Worm (Caenorhabditis elegans) whole organism, L3 larva: ENCODE measurements around the gene ztf-13.

Experiments
- R02D3.7 ChIP-seq: fragments of 150-350 bp; optimal IDR thresholded peaks from 2 replicates; lab custom pipeline; 2014; ENCODE audit warnings: missing biosample characterization, missing genetic modification characterization
- ZK546.5 ChIP-seq: sonication (generic microtip); optimal IDR thresholded peaks from 2 replicates; lab custom pipeline; 2017; ENCODE audit warnings: missing biosample characterization, missing genetic modification characterization
- aly-2 ChIP-seq: fragments of 150-350 bp; optimal IDR thresholded peaks from 2 replicates; lab custom pipeline; 2014; ENCODE audit warnings: missing biosample characterization, missing genetic modification characterization
- ama-1 ChIP-seq: fragments of 150-350 bp; optimal IDR thresholded peaks from 2 replicates; lab custom pipeline; 2018
- ceh-16 ChIP-seq: sonication (generic microtip); optimal IDR thresholded peaks from 2 replicates; lab custom pipeline; 2017; ENCODE audit warnings: missing biosample characterization, missing genetic modification characterization
- ceh-28 ChIP-seq: fragments of 150-350 bp; optimal IDR thresholded peaks from 2 replicates; lab custom pipeline; 2014; ENCODE audit warnings: missing biosample characterization, missing genetic modification reagents, missing genetic modification characterization
- ceh-82 ChIP-seq: fragments of 150-350 bp; optimal IDR thresholded peaks from 2 replicates; lab custom pipeline; 2014; ENCODE audit warnings: missing biosample characterization, missing genetic modification characterization
- ceh-9 ChIP-seq: sonication (generic microtip); optimal IDR thresholded peaks from 2 replicates; lab custom pipeline; 2018; ENCODE audit warnings: missing biosample characterization, missing genetic modification characterization
- daf-12 ChIP-seq: fragments of 150-350 bp; optimal IDR thresholded peaks from 2 replicates; lab custom pipeline; 2014; ENCODE audit warnings: missing biosample characterization, missing genetic modification reagents, missing genetic modification characterization
- egl-27 ChIP-seq: sonication (generic microtip); optimal IDR thresholded peaks from 4 replicates; lab custom pipeline; 2017; ENCODE audit warnings: missing biosample characterization, missing genetic modification reagents, missing genetic modification characterization
- egl-5 ChIP-seq: fragments of 150-350 bp; optimal IDR thresholded peaks from 2 replicates; lab custom pipeline; 2017; ENCODE audit warnings: missing biosample characterization, missing genetic modification reagents, missing genetic modification characterization, inconsistent platforms
- elt-1 ChIP-seq: fragments of 150-350 bp; optimal IDR thresholded peaks from 2 replicates; lab custom pipeline; 2014; ENCODE audit warnings: missing biosample characterization, missing genetic modification characterization
- elt-2 ChIP-seq: sonication (generic microtip); optimal IDR thresholded peaks from 2 replicates; lab custom pipeline; 2016; ENCODE audit warnings: missing genetic modification reagents, mild to moderate bottlenecking, missing genetic modification characterization, missing compliant biosample characterization
- eor-1 ChIP-seq, 2 experiments: fragments of 150-350 bp; optimal IDR thresholded peaks; 2 replicates each; lab custom pipeline; 2014 to 2018; ENCODE audit warnings: missing biosample characterization in 2 of 2, missing genetic modification characterization in 2 of 2
- fkh-10 ChIP-seq: sonication (generic microtip); optimal IDR thresholded peaks from 2 replicates; lab custom pipeline; 2017; ENCODE audit warnings: missing biosample characterization, missing genetic modification reagents, missing genetic modification characterization
- fkh-2 ChIP-seq: fragments of 150-350 bp; optimal IDR thresholded peaks from 2 replicates; lab custom pipeline; 2014; ENCODE audit warnings: missing biosample characterization, missing genetic modification reagents, missing genetic modification characterization
- fos-1 ChIP-seq: fragments of 150-350 bp; optimal IDR thresholded peaks from 2 replicates; lab custom pipeline; 2014; ENCODE audit warnings: missing biosample characterization, missing genetic modification characterization
- hmg-11 ChIP-seq: sonication (generic microtip); optimal IDR thresholded peaks from 2 replicates; lab custom pipeline; 2016; ENCODE audit warnings: missing genetic modification characterization, missing compliant biosample characterization
- jun-1 ChIP-seq: fragments of 150-350 bp; optimal IDR thresholded peaks from 2 replicates; lab custom pipeline; 2014; ENCODE audit warnings: missing biosample characterization, missing genetic modification reagents, missing genetic modification characterization
- lin-15B ChIP-seq: fragments of 150-350 bp; optimal IDR thresholded peaks from 2 replicates; lab custom pipeline; 2014; ENCODE audit warnings: missing biosample characterization, missing genetic modification characterization
- lin-39 ChIP-seq: fragments of 150-350 bp; optimal IDR thresholded peaks from 2 replicates; lab custom pipeline; 2018; ENCODE audit warnings: missing biosample characterization, missing genetic modification reagents, missing genetic modification characterization
- lsy-12 ChIP-seq: sonication (generic microtip); optimal IDR thresholded peaks from 2 replicates; lab custom pipeline; 2016; ENCODE audit warnings: mild to moderate bottlenecking, missing genetic modification characterization, missing compliant biosample characterization
- mdl-1 ChIP-seq: fragments of 150-350 bp; optimal IDR thresholded peaks from 2 replicates; lab custom pipeline; 2014; ENCODE audit warnings: missing biosample characterization, missing genetic modification characterization
- mml-1 ChIP-seq: fragments of 150-350 bp; sonication (generic microtip); optimal IDR thresholded peaks from 3 replicates; lab custom pipeline; 2014; ENCODE audit warnings: missing biosample characterization, missing genetic modification characterization
- nfya-1 ChIP-seq: sonication (generic microtip); optimal IDR thresholded peaks from 2 replicates; lab custom pipeline; 2017; ENCODE audit warnings: missing genetic modification characterization, mild to moderate bottlenecking, missing compliant biosample characterization, antibody characterized with exemption, moderate library complexity; ENCODE audit not compliant: insufficient read depth
- nhr-11 ChIP-seq: fragments of 150-350 bp; optimal IDR thresholded peaks from 2 replicates; lab custom pipeline; 2014; ENCODE audit warnings: missing biosample characterization, missing genetic modification characterization
- nhr-12 ChIP-seq: fragments of 150-350 bp; optimal IDR thresholded peaks from 2 replicates; lab custom pipeline; 2014; ENCODE audit warnings: missing biosample characterization, missing genetic modification characterization
- nhr-23 ChIP-seq: fragments of 150-350 bp; optimal IDR thresholded peaks from 2 replicates; lab custom pipeline; 2014; ENCODE audit warnings: missing biosample characterization, missing genetic modification reagents, missing genetic modification characterization
- nhr-237 ChIP-seq: fragments of 150-350 bp; optimal IDR thresholded peaks from 2 replicates; lab custom pipeline; 2014; ENCODE audit warnings: missing biosample characterization, missing genetic modification characterization
- nhr-25 ChIP-seq: sonication (generic microtip); optimal IDR thresholded peaks from 2 replicates; lab custom pipeline; 2017; ENCODE audit warnings: missing biosample characterization, missing genetic modification characterization
- nhr-28 ChIP-seq: fragments of 150-350 bp; optimal IDR thresholded peaks from 2 replicates; lab custom pipeline; 2014; ENCODE audit warnings: missing biosample characterization, missing genetic modification characterization
- nhr-43 ChIP-seq: sonication (generic microtip); optimal IDR thresholded peaks from 2 replicates; lab custom pipeline; 2016; ENCODE audit warnings: mild to moderate bottlenecking, missing genetic modification characterization, missing compliant biosample characterization; ENCODE audit not compliant: poor library complexity, severe bottlenecking
- nhr-67 ChIP-seq: fragments of 150-350 bp; optimal IDR thresholded peaks from 2 replicates; lab custom pipeline; 2014; ENCODE audit warnings: missing biosample characterization, missing genetic modification characterization
- nhr-76 ChIP-seq: fragments of 150-350 bp; sonication (generic microtip); optimal IDR thresholded peaks from 5 replicates; lab custom pipeline; 2014; ENCODE audit warnings: missing biosample characterization, missing genetic modification characterization
- nhr-77 ChIP-seq: fragments of 150-350 bp; optimal IDR thresholded peaks from 2 replicates; lab custom pipeline; 2014; ENCODE audit warnings: missing biosample characterization, missing genetic modification characterization
- pha-4 ChIP-seq: fragments of 150-350 bp; optimal IDR thresholded peaks from 2 replicates; lab custom pipeline; 2014; ENCODE audit warnings: missing biosample characterization, missing genetic modification reagents, missing genetic modification characterization
- pqm-1 ChIP-seq: fragments of 150-350 bp; optimal IDR thresholded peaks from 2 replicates; lab custom pipeline; 2017; ENCODE audit warnings: missing biosample characterization, missing genetic modification characterization, inconsistent platforms
- sea-2 ChIP-seq: fragments of 150-350 bp; sonication (generic microtip); optimal IDR thresholded peaks from 4 replicates; lab custom pipeline; 2014; ENCODE audit warnings: missing biosample characterization, missing genetic modification reagents, missing genetic modification characterization
- skn-1 ChIP-seq: fragments of 150-350 bp; optimal IDR thresholded peaks from 2 replicates; lab custom pipeline; 2014; ENCODE audit warnings: missing biosample characterization, missing genetic modification characterization
- snpc-4 ChIP-seq: fragments of 150-350 bp; optimal IDR thresholded peaks from 2 replicates; lab custom pipeline; 2014; ENCODE audit warnings: missing biosample characterization, missing genetic modification characterization
- tbx-2 ChIP-seq: sonication (generic microtip); optimal IDR thresholded peaks from 2 replicates; lab custom pipeline; 2016; ENCODE audit warnings: mild to moderate bottlenecking, missing genetic modification characterization, missing compliant biosample characterization
- unc-39 ChIP-seq: sonication (generic microtip); optimal IDR thresholded peaks from 4 replicates; lab custom pipeline; 2017; ENCODE audit warnings: missing biosample characterization, missing genetic modification characterization
- unc-62 ChIP-seq: fragments of 150-350 bp; sonication (generic microtip); optimal IDR thresholded peaks from 4 replicates; lab custom pipeline; 2014; ENCODE audit warnings: missing biosample characterization, missing genetic modification reagents, missing genetic modification characterization
- zag-1 ChIP-seq: fragments of 150-350 bp; optimal IDR thresholded peaks from 2 replicates; lab custom pipeline; 2014; ENCODE audit warnings: missing biosample characterization, missing genetic modification characterization
- ztf-11 ChIP-seq: fragments of 150-350 bp; optimal IDR thresholded peaks from 2 replicates; lab custom pipeline; 2014; ENCODE audit warnings: missing biosample characterization, missing genetic modification characterization
- ztf-4 ChIP-seq: fragments of 150-350 bp; optimal IDR thresholded peaks from 2 replicates; lab custom pipeline; 2014; ENCODE audit warnings: missing biosample characterization, missing genetic modification characterization

ztf-13 gene

DNA sequence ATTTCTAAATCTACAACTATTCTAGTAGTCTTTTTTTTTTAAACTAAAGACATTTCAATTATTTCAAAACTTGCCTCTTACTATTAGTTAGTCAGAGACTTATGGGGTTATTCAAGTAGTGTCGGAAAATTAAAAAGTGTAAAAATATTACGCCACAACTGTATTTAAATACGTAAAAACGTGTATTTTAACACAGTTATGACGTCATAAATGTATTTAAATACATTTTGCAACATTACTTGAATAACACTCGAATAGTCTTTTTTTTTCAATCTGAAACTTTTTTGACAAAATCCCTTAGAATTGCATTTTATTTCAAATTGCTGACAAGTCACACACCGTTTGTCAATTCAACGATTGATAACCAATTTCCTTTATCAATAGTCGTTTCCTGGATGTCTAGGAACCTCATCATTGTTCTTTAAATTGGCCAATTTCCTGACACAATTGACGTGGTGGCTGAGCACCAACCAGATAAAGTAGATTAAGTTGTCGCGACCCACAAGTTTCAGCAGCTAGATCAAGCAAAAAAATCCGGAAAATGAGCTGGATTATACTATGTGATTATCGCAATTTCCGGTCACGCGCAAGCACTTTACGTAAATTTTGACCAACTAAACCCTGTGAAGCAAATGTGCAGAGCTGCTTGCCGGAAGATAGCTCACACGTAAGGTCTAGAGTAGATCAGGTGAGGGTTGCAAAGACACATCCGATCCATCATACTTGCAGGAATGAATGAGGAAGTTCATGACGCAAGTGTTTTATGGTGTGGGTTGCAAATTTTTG is 37.7 kb upstream of the ztf-13 start:
- no peak for TF ChIP-seq nhr-23 (tag; lab: Kevin White, UChicago)
- no peak for TF ChIP-seq eor-1 (tag; optimal IDR thresholded peaks at IDR 0.05; lab: Kevin White, UChicago)
- TF ChIP-seq ZK546.5 (tag; lab: Kevin White, UChicago): no peak
- TF ChIP-seq nhr-11 (tag; lab: Kevin White, UChicago): no peak
- TF ChIP-seq ama-1 (lab: Kevin White, UChicago): no peak
- no peak for TF ChIP-seq fkh-10 (GFP tag; lab: Kevin White, UChicago)
- no peak for TF ChIP-seq nhr-28 (tag; lab: Kevin White, UChicago)
- TF ChIP-seq ceh-28 (tag; lab: Kevin White, UChicago): no peak
- no peak for TF ChIP-seq nhr-12 (tag; lab: Kevin White, UChicago)
- no peak for TF ChIP-seq skn-1 (tag; lab: Kevin White, UChicago)
- no peak for TF ChIP-seq pqm-1 (tag; lab: Kevin White, UChicago)
- no peak for TF ChIP-seq nhr-43 (tag; lab: Kevin White, UChicago)

DNA sequence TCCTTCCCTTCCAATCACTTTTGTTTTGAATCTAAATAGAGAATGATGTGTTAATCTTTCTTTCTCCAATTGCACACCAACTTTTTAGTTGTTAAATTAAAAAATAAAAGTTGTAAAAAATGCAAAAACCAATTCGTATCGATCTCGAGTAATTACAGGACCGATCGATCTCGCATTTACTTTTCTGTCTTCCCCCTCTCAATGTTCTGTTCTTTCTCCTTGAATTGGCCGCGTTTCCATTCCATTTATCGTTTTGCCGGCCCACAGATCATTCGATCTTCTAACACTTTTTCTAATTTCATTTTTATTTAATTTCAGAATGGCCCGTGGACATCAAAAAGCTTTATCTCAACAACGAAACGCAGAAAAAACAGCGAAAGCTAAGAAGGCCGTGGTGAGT is 33.2 kb upstream of the ztf-13 start, which contains the start of gene K10B3.1:
Gene K10B3.1, plus strand, starts transcription at position 301 of the 400 bp plus-strand sequence.
- no peak for TF ChIP-seq daf-12 (tag; lab: Kevin White, UChicago)
- TF ChIP-seq pha-4: peak; percentile 3

DNA sequence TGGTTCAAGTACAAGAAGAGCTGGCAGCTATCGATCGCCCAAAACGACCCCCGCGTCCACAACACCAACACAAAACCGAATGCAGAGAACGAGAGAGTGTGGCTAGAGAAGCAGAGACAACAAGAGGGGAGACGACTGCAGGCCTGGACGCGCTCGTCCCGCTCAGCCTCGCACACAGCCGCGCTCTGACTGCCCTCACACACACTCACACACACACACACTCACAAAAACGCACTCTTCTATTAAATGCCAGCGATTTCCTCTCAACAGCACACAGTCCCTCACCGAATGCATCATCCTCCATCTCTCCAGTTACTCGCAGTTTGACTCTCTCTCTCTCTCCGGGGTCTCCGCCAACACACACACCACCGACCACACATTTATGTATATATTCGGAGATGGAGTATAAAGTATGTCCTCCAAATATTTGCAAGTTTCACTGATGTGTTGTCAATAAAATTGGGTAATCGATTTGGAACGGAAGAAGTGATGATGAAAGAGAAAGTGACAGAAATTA is 25.7 kb upstream of the ztf-13 start:
- TF ChIP-seq jun-1 (tag; lab: Kevin White, UChicago) (peak; percentile 96), eor-1 (tag; optimal IDR thresholded peaks at IDR 0.05; lab: Kevin White, UChicago) (no peak), lin-39 (tag; lab: Kevin White, UChicago) (peak; percentile 99), daf-12 (tag; lab: Kevin White, UChicago) (no peak), egl-27 (tag; lab: Kevin White, UChicago) (peak; percentile 86), fkh-2 (peak; percentile 28), ceh-9 (tag; lab: Kevin White, UChicago) (no peak), ZK546.5 (tag; lab: Kevin White, UChicago) (no peak), hmg-11 (tag; lab: Kevin White, UChicago) (peak; percentile 97), nhr-23 (tag; lab: Kevin White, UChicago) (peak; percentile 79), unc-39 (tag; lab: Kevin White, UChicago) (no peak), ztf-4 (tag; lab: Kevin White, UChicago) (peak; percentile 76), egl-5 (tag; lab: Kevin White, UChicago) (peak; percentile 78), R02D3.7 (tag; lab: Kevin White, UChicago) (peak; percentile 43), pqm-1 (tag; lab: Kevin White, UChicago) (peak; percentile 72), nhr-237 (tag; lab: Kevin White, UChicago) (no peak), pha-4 (peak; percentile 98), nhr-28 (tag; lab: Kevin White, UChicago) (no peak), nhr-67 (tag; lab: Kevin White, UChicago) (no peak), mdl-1 (tag; lab: Kevin White, UChicago) (peak; percentile 54), aly-2 (peak; percentile 11), fos-1 (tag; lab: Kevin White, UChicago) (peak; percentile 93), nhr-76 (tag; lab: Kevin White, UChicago) (no peak), unc-62 (peak; percentile 90), ceh-16 (no peak), ceh-82 (peak; percentile 68), fkh-10 (GFP tag; lab: Kevin White, UChicago) (peak; percentile 67), nhr-43 (tag; lab: Kevin White, UChicago) (peak; percentile 76), skn-1 (tag; lab: Kevin White, UChicago) (peak; percentile 87), sea-2 (GFP tag; lab: Kevin White, UChicago) (no peak), nhr-77 (tag; lab: Kevin White, UChicago) (no peak), elt-1 (tag; lab: Kevin White, UChicago) (peak; percentile 78), ztf-11 (tag; lab: Kevin White, UChicago) (no peak), nfya-1 (tag; lab: Kevin White, UChicago) (peak; percentile 92), ceh-28 (tag; lab: Kevin White, UChicago) (peak; percentile 80), lsy-12 (tag; lab: Kevin White, UChicago) (peak; percentile 92), nhr-11 (tag; lab: Kevin White, UChicago) (peak; percentile 87), ama-1 (lab: Kevin White, UChicago) (peak; percentile 29), lin-15B (tag; lab: Kevin White, UChicago) (peak; percentile 65), tbx-2 (tag; lab: Kevin White, UChicago) (peak; percentile 86), nhr-25 (tag; lab: Kevin White, UChicago) (peak; percentile 95), snpc-4 (peak; percentile 51), zag-1 (tag; lab: Kevin White, UChicago) (peak; percentile 60), mml-1 (tag; lab: Kevin White, UChicago) (no peak), elt-2 (peak; percentile 92)
